Worm (Caenorhabditis elegans): ENCODE results near the gene Y46E12BL.2.

Gene Y46E12BL.2

ce11 chrII:15232705-15233104 lies at the start of gene Y46E12BL.2:
Gene Y46E12BL.2 (plus strand): TSS chrII:15232947.
- no peak for TF ChIP-seq unc-62 (GFP tag; optimal IDR thresholded peaks at IDR 0.05)

- TF ChIP-seq unc-62 (GFP tag; optimal IDR thresholded peaks at IDR 0.05) = no peak
Measured at ce11 chrII:15183139-15183538, 49.6 kb upstream of the Y46E12BL.2 start, which contains the start of gene gst-34. Gene gst-34 (minus strand): TSS chrII:15183239.

ce11 chrII:15185289-15185688 lies 47.5 kb upstream of the Y46E12BL.2 start, which contains the start of gene gst-35:
Gene gst-35 (minus strand): TSS chrII:15185389.
- TF ChIP-seq unc-62 (GFP tag; optimal IDR thresholded peaks at IDR 0.05) = no peak

ce11 chrII:15189956-15190355 lies 42.8 kb upstream of the Y46E12BL.2 start:
- no peak for TF ChIP-seq unc-62 (GFP tag; optimal IDR thresholded peaks at IDR 0.05)

ce11 chrII:15190971-15191370 lies 41.8 kb upstream of the Y46E12BL.2 start:
- no peak for TF ChIP-seq unc-62 (GFP tag; optimal IDR thresholded peaks at IDR 0.05)

- TF ChIP-seq unc-62 (GFP tag; optimal IDR thresholded peaks at IDR 0.05) = no peak
Measured at ce11 chrII:15193961-15194360, 38.8 kb upstream of the Y46E12BL.2 start.

ce11 chrII:15195346-15195745 lies 37.4 kb upstream of the Y46E12BL.2 start:
- TF ChIP-seq unc-62 (GFP tag; optimal IDR thresholded peaks at IDR 0.05) = no peak

ce11 chrII:15196433-15196832 lies 36.3 kb upstream of the Y46E12BL.2 start, which contains the start of gene spsb-1:
Gene spsb-1 (plus strand): TSS chrII:15196733.
- TF ChIP-seq unc-62 (GFP tag; optimal IDR thresholded peaks at IDR 0.05) = no peak

- no peak for TF ChIP-seq unc-62 (GFP tag; optimal IDR thresholded peaks at IDR 0.05)
Measured at ce11 chrII:15197500-15197899, 35.2 kb upstream of the Y46E12BL.2 start.

- no peak for TF ChIP-seq unc-62 (GFP tag; optimal IDR thresholded peaks at IDR 0.05)
Measured at ce11 chrII:15203398-15204068, 29.2 kb upstream of the Y46E12BL.2 start.

- no peak for TF ChIP-seq unc-62 (GFP tag; optimal IDR thresholded peaks at IDR 0.05)
Measured at ce11 chrII:15204069-15204850, 28.5 kb upstream of the Y46E12BL.2 start.

- TF ChIP-seq unc-62 (GFP tag; optimal IDR thresholded peaks at IDR 0.05) = no peak
Measured at ce11 chrII:15205346-15205745, 27.4 kb upstream of the Y46E12BL.2 start.

- TF ChIP-seq unc-62 (GFP tag; optimal IDR thresholded peaks at IDR 0.05) = no peak
Measured at ce11 chrII:15206234-15206633, 26.5 kb upstream of the Y46E12BL.2 start.

ce11 chrII:15207562-15207961 lies 25.2 kb upstream of the Y46E12BL.2 start:
- TF ChIP-seq unc-62 (GFP tag; optimal IDR thresholded peaks at IDR 0.05) = no peak

- no peak for TF ChIP-seq unc-62 (GFP tag; optimal IDR thresholded peaks at IDR 0.05)
Measured at ce11 chrII:15208151-15208550, 24.6 kb upstream of the Y46E12BL.2 start.

- no peak for TF ChIP-seq unc-62 (GFP tag; optimal IDR thresholded peaks at IDR 0.05)
Measured at ce11 chrII:15208874-15209273, 23.9 kb upstream of the Y46E12BL.2 start.

ce11 chrII:15209309-15209708 lies 23.4 kb upstream of the Y46E12BL.2 start:
- no peak for TF ChIP-seq unc-62 (GFP tag; optimal IDR thresholded peaks at IDR 0.05)

Data from whole organism, dauer.